Fruit fly (Drosophila melanogaster) whole organism, wandering third instar larva: ENCODE results near the gene CG18585.

Experiments used
- CG32264 ChIP-seq: fragments of 200-800 bp; sonication (Bioruptor generic); optimal IDR thresholded peaks from 2 replicates; lab custom pipeline; 2016; ENCODE audit warnings: missing biosample characterization, missing genetic modification characterization
- CrebA ChIP-seq: fragments of 200-800 bp; sonication (Bioruptor generic); optimal IDR thresholded peaks from 2 replicates; lab custom pipeline; 2016; ENCODE audit warnings: missing biosample characterization, mild to moderate bottlenecking, missing genetic modification characterization, borderline replicate concordance
- Dfd ChIP-seq: fragments of >200 bp; optimal IDR thresholded peaks from 2 replicates; lab custom pipeline; 2017; ENCODE audit warnings: missing biosample characterization, missing genetic modification characterization
- Dif ChIP-seq: fragments of 200-275, 200-300 bp; sonication (Bioruptor generic); optimal IDR thresholded peaks from 2 replicates; lab custom pipeline; 2018; ENCODE audit warnings: missing biosample characterization, missing genetic modification characterization; ENCODE audit not compliant: partially characterized antibody
- GATAd ChIP-seq: sonication (Bioruptor generic); optimal IDR thresholded peaks from 2 replicates; lab custom pipeline; 2016; ENCODE audit warnings: missing biosample characterization, missing genetic modification characterization
- HLH106 ChIP-seq: fragments of 200-800 bp; optimal IDR thresholded peaks from 3 replicates; lab custom pipeline; 2019; ENCODE audit warnings: missing biosample characterization, mild to moderate bottlenecking, missing genetic modification characterization, moderate library complexity
- Hnf4 ChIP-seq: fragments of 200-800 bp; sonication (Bioruptor generic); optimal IDR thresholded peaks from 2 replicates; lab custom pipeline; 2016; ENCODE audit warnings: missing biosample characterization, mild to moderate bottlenecking, missing genetic modification characterization
- Hr78 ChIP-seq: fragments of >200 bp; optimal IDR thresholded peaks from 2 replicates; lab custom pipeline; 2017; ENCODE audit warnings: missing biosample characterization, missing genetic modification characterization
- Hr83 ChIP-seq: fragments of 200-300 bp; sonication (Bioruptor generic); optimal IDR thresholded peaks from 2 replicates; lab custom pipeline; 2016; ENCODE audit warnings: missing biosample characterization, mild to moderate bottlenecking, missing genetic modification characterization, moderate library complexity; ENCODE audit not compliant: poor library complexity, severe bottlenecking
- Jra ChIP-seq: sonication (Bioruptor generic); optimal IDR thresholded peaks from 2 replicates; lab custom pipeline; 2016; ENCODE audit warnings: missing biosample characterization, missing genetic modification characterization
- Mio ChIP-seq: sonication (Bioruptor generic); optimal IDR thresholded peaks from 2 replicates; lab custom pipeline; 2016; ENCODE audit warnings: missing biosample characterization, missing genetic modification characterization
- N ChIP-seq: fragments of >200 bp; optimal IDR thresholded peaks from 2 replicates; lab custom pipeline; 2018; ENCODE audit warnings: missing biosample characterization, missing external identifiers, missing genetic modification characterization
- OdsH ChIP-seq: fragments of 200-800 bp; sonication (Bioruptor generic); optimal IDR thresholded peaks from 2 replicates; lab custom pipeline; 2016; ENCODE audit warnings: missing biosample characterization, mild to moderate bottlenecking, missing genetic modification characterization
- Rel ChIP-seq, 2 experiments: fragments of 200-800 bp; sonication (Bioruptor generic) in 1 of 2; optimal IDR thresholded peaks; 2 replicates in 1 of 2; 3 replicates in 1 of 2; lab custom pipeline; 2016 to 2019; ENCODE audit warnings: mild to moderate bottlenecking in 2 of 2, missing biosample characterization in 2 of 2, missing genetic modification characterization in 2 of 2, moderate library complexity in 1 of 2
- br ChIP-seq: fragments of 200-800 bp; sonication (Bioruptor generic); optimal IDR thresholded peaks from 2 replicates; lab custom pipeline; 2016; ENCODE audit warnings: missing biosample characterization, missing genetic modification characterization
- brk ChIP-seq: fragments of 200-800 bp; sonication (Bioruptor generic); optimal IDR thresholded peaks from 2 replicates; lab custom pipeline; 2016; ENCODE audit warnings: missing biosample characterization, mild to moderate bottlenecking, missing genetic modification characterization
- dl ChIP-seq, 2 experiments: fragments of 175-275, 200-275 bp in 1 of 2; fragments of 200-275 bp in 1 of 2; sonication (Bioruptor generic); optimal IDR thresholded peaks; lab custom pipeline; 2018; ENCODE audit warnings: mild to moderate bottlenecking in 2 of 2, missing biosample characterization in 2 of 2, missing genetic modification characterization in 2 of 2, moderate library complexity in 2 of 2; ENCODE audit not compliant: partially characterized antibody in 2 of 2, insufficient read depth in 1 of 2
- dmrt93B ChIP-seq: fragments of 200-800 bp; sonication (Bioruptor generic); optimal IDR thresholded peaks from 2 replicates; lab custom pipeline; 2018; ENCODE audit warnings: missing biosample characterization, mild to moderate bottlenecking, missing genetic modification characterization
- dsf ChIP-seq: sonication (Bioruptor generic); optimal IDR thresholded peaks from 2 replicates; lab custom pipeline; 2016; ENCODE audit warnings: missing biosample characterization, missing genetic modification characterization, borderline replicate concordance
- ey ChIP-seq: fragments of 200-800 bp; sonication (Bioruptor generic); optimal IDR thresholded peaks from 2 replicates; lab custom pipeline; 2016; ENCODE audit warnings: missing biosample characterization, missing genetic modification characterization
- foxo ChIP-seq, 2 experiments: fragments of 200-800 bp; sonication (Bioruptor generic); optimal IDR thresholded peaks; 2 replicates in 1 of 2; 3 replicates in 1 of 2; lab custom pipeline; 2016 to 2017; ENCODE audit warnings: missing biosample characterization in 2 of 2, missing genetic modification characterization in 2 of 2
- fru ChIP-seq: fragments of 200-800 bp; sonication (Bioruptor generic); optimal IDR thresholded peaks from 3 replicates; lab custom pipeline; 2016; ENCODE audit warnings: missing biosample characterization, mild to moderate bottlenecking, missing genetic modification characterization
- h ChIP-seq: fragments of 200-800 bp; sonication (Bioruptor generic); optimal IDR thresholded peaks from 3 replicates; lab custom pipeline; 2016; ENCODE audit warnings: missing biosample characterization, mild to moderate bottlenecking, missing genetic modification characterization
- jim ChIP-seq: fragments of 175-275, 200-325 bp; sonication (Bioruptor generic); optimal IDR thresholded peaks from 2 replicates; lab custom pipeline; 2016; ENCODE audit warnings: missing biosample characterization, mild to moderate bottlenecking, missing genetic modification characterization
- lola ChIP-seq: fragments of >200 bp; optimal IDR thresholded peaks from 2 replicates; lab custom pipeline; 2017; ENCODE audit warnings: missing biosample characterization, missing genetic modification characterization
- pan ChIP-seq: fragments of >200 bp; optimal IDR thresholded peaks from 2 replicates; lab custom pipeline; 2017
- psq ChIP-seq: fragments of 200-800 bp; sonication (Bioruptor generic); optimal IDR thresholded peaks from 3 replicates; lab custom pipeline; 2017; ENCODE audit warnings: missing biosample characterization, mild to moderate bottlenecking, missing genetic modification characterization, moderate library complexity
- rgr ChIP-seq: fragments of 200-800 bp; sonication (Bioruptor generic); optimal IDR thresholded peaks from 3 replicates; lab custom pipeline; 2016; ENCODE audit warnings: missing biosample characterization, mild to moderate bottlenecking, missing genetic modification characterization
- sage ChIP-seq: fragments of 200-800 bp; sonication (Bioruptor generic); optimal IDR thresholded peaks from 2 replicates; lab custom pipeline; 2016; ENCODE audit warnings: missing biosample characterization, mild to moderate bottlenecking, missing genetic modification characterization
- sv ChIP-seq: fragments of 200-800 bp; sonication (Bioruptor generic); optimal IDR thresholded peaks from 3 replicates; lab custom pipeline; 2016; ENCODE audit warnings: missing biosample characterization, missing genetic modification characterization
- tai ChIP-seq: sonication (Bioruptor generic); optimal IDR thresholded peaks from 2 replicates; lab custom pipeline; 2016; ENCODE audit warnings: missing biosample characterization, missing genetic modification characterization
- usp ChIP-seq: fragments of >200 bp; optimal IDR thresholded peaks from 2 replicates; lab custom pipeline; 2017; ENCODE audit warnings: missing biosample characterization, missing genetic modification characterization

The CG18585 gene

dm6 chr2L:7701417-7701816 lies 10.6 kb upstream of the CG18585 start, which contains the start of gene Tep2:
Tep2 (minus strand) TSS chr2L:7701601.
- TF ChIP-seq brk (GFP tag; lab: Kevin White, UChicago) (no peak), h (GFP tag; lab: Kevin White, UChicago) (peak; percentile 26), fru (peak; percentile 43), Rel (GFP tag; optimal IDR thresholded peaks at IDR 0.05; lab: Kevin White, UChicago) (no peak), Rel (tag; optimal IDR thresholded peaks at IDR 0.05; lab: Kevin White, UChicago) (peak; percentile 96), rgr (GFP tag; lab: Kevin White, UChicago) (peak; percentile 36), Hr83 (GFP tag; lab: Kevin White, UChicago) (peak; percentile 2), dl (GFP tag; optimal IDR thresholded peaks at IDR 0.05; lab: Kevin White, UChicago; ENCODE audit: insufficient read depth in 1 of 2, partially characterized antibody in 2 of 2) (peak; percentile 47 to 58), N (GFP tag; lab: Kevin White, UChicago) (no peak), Hnf4 (GFP tag; lab: Kevin White, UChicago) (no peak), Jra (GFP tag; lab: Kevin White, UChicago) (peak; percentile 58), Mio (GFP tag; lab: Kevin White, UChicago) (no peak), Dif (GFP tag; lab: Kevin White, UChicago) (peak; percentile 71)

dm6 chr2L:7692583-7693080 lies 1.8 kb upstream of the CG18585 start, which contains the start of the genes CG7025 and CG43235:
CG7025 (minus strand) TSS chr2L:7692683.
CG43235 (plus strand) TSS chr2L:7693030.
- TF ChIP-seq CG32264 (GFP tag; lab: Kevin White, UChicago) (no peak), OdsH (GFP tag; lab: Kevin White, UChicago) (no peak), HLH106 (tag; lab: Kevin White, UChicago) (no peak), Hr83 (GFP tag; lab: Kevin White, UChicago) (no peak), ey (GFP tag; lab: Kevin White, UChicago) (no peak), pan (no peak), jim (GFP tag; lab: Kevin White, UChicago) (no peak), Rel (GFP tag; optimal IDR thresholded peaks at IDR 0.05; lab: Kevin White, UChicago) (no peak), Rel (tag; optimal IDR thresholded peaks at IDR 0.05; lab: Kevin White, UChicago) (no peak)

dm6 chr2L:7690449-7690848 lies 412 bp downstream of the CG18585 start:
- TF ChIP-seq h (GFP tag; lab: Kevin White, UChicago), result no peak
- TF ChIP-seq sage (GFP tag; lab: Kevin White, UChicago), result no peak

- no peak for TF ChIP-seq Rel (GFP tag; optimal IDR thresholded peaks at IDR 0.05; lab: Kevin White, UChicago)
- TF ChIP-seq Rel (tag; optimal IDR thresholded peaks at IDR 0.05; lab: Kevin White, UChicago), result peak; percentile 35
- TF ChIP-seq rgr (GFP tag; lab: Kevin White, UChicago), result no peak
- no peak for TF ChIP-seq Dfd (GFP tag; lab: Kevin White, UChicago)
- peak; percentile 69 for TF ChIP-seq h (GFP tag; lab: Kevin White, UChicago)
- TF ChIP-seq Hnf4 (GFP tag; lab: Kevin White, UChicago), result no peak
- no peak for TF ChIP-seq br (GFP tag; lab: Kevin White, UChicago)
- TF ChIP-seq CrebA (GFP tag; lab: Kevin White, UChicago), result peak; percentile 50
- no peak for TF ChIP-seq GATAd
- TF ChIP-seq Hr83 (GFP tag; lab: Kevin White, UChicago), result no peak
Observed at dm6 chr2L:7685290-7685689, 5.6 kb downstream of the CG18585 start.

- no peak for TF ChIP-seq Hr83 (GFP tag; lab: Kevin White, UChicago)
Observed at dm6 chr2L:7680298-7680697, 10.6 kb downstream of the CG18585 start.

DNA sequence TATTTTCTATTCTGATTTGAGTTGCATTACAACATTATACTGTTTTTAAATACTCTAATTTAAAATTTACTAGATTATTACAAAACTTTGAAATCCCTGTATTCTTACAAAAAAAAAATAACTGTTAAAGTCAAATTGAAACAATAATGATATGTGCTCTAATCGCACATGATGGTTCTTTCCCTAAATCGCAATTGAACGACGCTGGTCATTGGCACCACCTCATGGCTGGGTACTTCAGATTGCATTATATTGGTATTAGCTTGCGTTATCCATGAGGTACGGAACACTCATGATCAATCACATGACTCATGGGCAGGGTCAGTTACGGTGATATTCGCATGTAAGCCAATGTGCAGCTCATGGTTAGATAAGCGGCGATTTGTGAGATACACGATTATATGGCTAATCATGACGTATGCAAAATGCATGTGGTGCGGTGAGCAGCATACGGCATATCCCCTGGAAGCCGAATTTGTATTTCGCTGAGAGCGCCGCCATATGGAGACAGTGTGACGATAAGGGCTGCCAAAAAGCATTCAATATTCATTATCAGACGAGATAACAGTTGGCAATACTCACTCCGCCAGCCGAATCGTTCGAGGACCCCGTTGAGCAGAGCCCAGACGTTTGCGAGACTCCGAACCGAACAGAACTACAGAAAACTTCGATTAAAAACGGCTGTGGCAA lies 12.6 kb downstream of the CG18585 start:
- TF ChIP-seq sage (GFP tag; lab: Kevin White, UChicago), result no peak
- TF ChIP-seq brk (GFP tag; lab: Kevin White, UChicago), result no peak
- TF ChIP-seq Hr83 (GFP tag; lab: Kevin White, UChicago), result peak; percentile 19
- TF ChIP-seq HLH106 (tag; lab: Kevin White, UChicago), result no peak
- TF ChIP-seq dsf (GFP tag; lab: Kevin White, UChicago), result no peak
- no peak for TF ChIP-seq OdsH (GFP tag; lab: Kevin White, UChicago)
- no peak for TF ChIP-seq dmrt93B
- no peak for TF ChIP-seq Hnf4 (GFP tag; lab: Kevin White, UChicago)
- TF ChIP-seq dl (GFP tag; optimal IDR thresholded peaks at IDR 0.05; lab: Kevin White, UChicago; ENCODE audit: insufficient read depth in 1 of 2, partially characterized antibody in 2 of 2), result no peak
- TF ChIP-seq Dif (GFP tag; lab: Kevin White, UChicago), result peak; percentile 26
- TF ChIP-seq Mio (GFP tag; lab: Kevin White, UChicago), result no peak
- no peak for TF ChIP-seq foxo (GFP tag; optimal IDR thresholded peaks at IDR 0.05; lab: Kevin White, UChicago)
- peak; percentile 32 for TF ChIP-seq Jra (GFP tag; lab: Kevin White, UChicago)
- no peak for TF ChIP-seq usp (GFP tag; lab: Kevin White, UChicago)
- no peak for TF ChIP-seq Rel (GFP tag; optimal IDR thresholded peaks at IDR 0.05; lab: Kevin White, UChicago)
- peak; percentile 99 for TF ChIP-seq Rel (tag; optimal IDR thresholded peaks at IDR 0.05; lab: Kevin White, UChicago)
- peak; percentile 43 for TF ChIP-seq rgr (GFP tag; lab: Kevin White, UChicago)
- TF ChIP-seq lola (GFP tag; lab: Kevin White, UChicago), result no peak
- TF ChIP-seq sv (GFP tag; lab: Kevin White, UChicago), result no peak
- TF ChIP-seq CG32264 (GFP tag; lab: Kevin White, UChicago), result no peak
- TF ChIP-seq psq (GFP tag; lab: Kevin White, UChicago), result no peak
- no peak for TF ChIP-seq tai
- TF ChIP-seq N (GFP tag; lab: Kevin White, UChicago), result no peak
- TF ChIP-seq h (GFP tag; lab: Kevin White, UChicago), result peak; percentile 46
- TF ChIP-seq Hr78 (GFP tag; lab: Kevin White, UChicago), result no peak
- peak; percentile 15 for TF ChIP-seq br (GFP tag; lab: Kevin White, UChicago)
- TF ChIP-seq fru, result no peak
